Worm (Caenorhabditis elegans): Measurements from ENCODE around the gene R10D12.8.

DNA sequence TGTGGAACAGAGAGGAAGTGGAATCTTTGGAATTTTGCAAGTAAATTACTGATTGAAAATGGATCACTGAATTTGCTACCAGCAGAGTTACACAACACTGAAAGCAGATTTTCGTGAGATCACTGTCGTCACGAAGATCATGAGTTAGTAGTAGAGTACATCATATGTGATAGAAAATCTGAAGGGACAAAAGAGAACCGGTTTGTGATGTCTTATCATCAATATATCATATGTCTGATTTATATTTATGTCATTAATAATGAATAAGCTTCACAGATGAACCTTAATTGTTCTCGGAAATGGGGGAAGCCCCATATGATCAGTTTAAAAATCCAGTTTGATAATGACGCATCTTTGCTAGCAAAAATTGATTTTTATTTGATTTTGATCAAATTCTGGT, 17.0 kb downstream of the R10D12.8 start:
- TF ChIP-seq W03F9.2 (tag; optimal IDR thresholded peaks at IDR 0.05): no peak
- TF ChIP-seq dao-5 (tag; optimal IDR thresholded peaks at IDR 0.05): no peak
